Worm (Caenorhabditis elegans) whole organism, late embryonic: ENCODE measurements around the gene F38E1.6.

Experiments
- F13H6.1 ChIP-seq: sonication (generic microtip); optimal IDR thresholded peaks from 2 replicates; lab custom pipeline; 2016; ENCODE audit warnings: missing genetic modification characterization, missing compliant biosample characterization
- ahr-1 ChIP-seq: sonication (generic microtip); optimal IDR thresholded peaks from 2 replicates; lab custom pipeline; 2016; ENCODE audit warnings: missing genetic modification characterization, missing compliant biosample characterization
- ceh-22 ChIP-seq: sonication (generic microtip); optimal IDR thresholded peaks from 2 replicates; lab custom pipeline; 2017; ENCODE audit warnings: missing biosample characterization, missing genetic modification characterization
- ceh-30 ChIP-seq: fragments of 150-350 bp; optimal IDR thresholded peaks from 2 replicates; lab custom pipeline; 2014; ENCODE audit warnings: missing biosample characterization, missing genetic modification characterization
- ceh-45 ChIP-seq: fragments of 200-800 bp; sonication (Bioruptor generic); IDR thresholded peaks from 2 replicates; pipeline ENCODE4 v1.3.6; 2022; ENCODE audit warnings: missing genetic modification reagents, missing genetic modification characterization, missing compliant biosample characterization
- hlh-15 ChIP-seq: sonication (generic microtip); optimal IDR thresholded peaks from 2 replicates; lab custom pipeline; 2016; ENCODE audit warnings: missing genetic modification characterization, missing compliant biosample characterization
- hlh-30 ChIP-seq: sonication (generic microtip); optimal IDR thresholded peaks from 2 replicates; lab custom pipeline; 2017; ENCODE audit warnings: antibody characterized with exemption, missing genetic modification characterization, missing compliant biosample characterization; ENCODE audit not compliant: insufficient read depth
- lin-11 ChIP-seq: fragments of 200-800 bp; sonication (Bioruptor generic); optimal IDR thresholded peaks from 2 replicates; lab custom pipeline; 2018; ENCODE audit warnings: mild to moderate bottlenecking, missing genetic modification characterization, missing compliant biosample characterization
- nhr-11 ChIP-seq: fragments of 150-350 bp; optimal IDR thresholded peaks from 2 replicates; lab custom pipeline; 2014; ENCODE audit warnings: missing biosample characterization, missing genetic modification characterization
- pha-4 ChIP-seq: fragments of 150-350 bp; optimal IDR thresholded peaks from 2 replicates; lab custom pipeline; 2018; ENCODE audit warnings: missing biosample characterization, missing genetic modification reagents, missing genetic modification characterization
- tbx-2 ChIP-seq: sonication (generic microtip); optimal IDR thresholded peaks from 2 replicates; lab custom pipeline; 2016; ENCODE audit warnings: missing genetic modification characterization, missing compliant biosample characterization
- zip-5 ChIP-seq: sonication (generic microtip); optimal IDR thresholded peaks from 2 replicates; lab custom pipeline; 2016; ENCODE audit warnings: missing genetic modification characterization, missing compliant biosample characterization

DNA sequence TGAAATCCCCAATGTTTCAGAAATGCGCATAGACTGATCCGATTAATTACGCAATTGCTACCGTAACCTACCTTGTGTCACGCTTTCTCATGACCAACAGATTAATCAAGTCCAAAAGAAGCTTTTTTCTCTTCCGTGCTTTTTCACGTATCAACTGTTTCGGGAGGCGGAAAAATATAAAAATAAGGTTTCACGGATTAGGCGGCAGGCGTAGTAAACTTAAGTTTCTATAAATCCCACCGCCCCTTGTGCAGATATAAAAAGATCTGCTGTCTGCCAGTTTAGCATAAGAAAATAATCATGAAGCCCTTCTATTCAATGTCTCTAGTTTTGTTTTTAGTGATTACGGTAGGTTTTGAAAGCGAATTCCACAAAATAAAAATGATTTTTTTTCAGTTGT is 27.2 kb downstream of the F38E1.6 start, which contains the start of gene gcy-7:
- TF ChIP-seq ahr-1 (tag; lab: Kevin White, UChicago) (no peak), ceh-30 (tag; lab: Kevin White, UChicago) (no peak), lin-11 (tag; lab: Kevin White, UChicago) (no peak), hlh-15 (tag; lab: Kevin White, UChicago) (no peak), ceh-22 (tag; lab: Kevin White, UChicago) (no peak), pha-4 (tag; lab: Kevin White, UChicago) (no peak), hlh-30 (tag; lab: Kevin White, UChicago) (no peak), F13H6.1 (tag; lab: Kevin White, UChicago) (no peak), zip-5 (tag; lab: Kevin White, UChicago) (no peak), ceh-45 (GFP tag; lab: Robert Waterston, UW) (no peak), nhr-11 (tag; lab: Kevin White, UChicago) (no peak), tbx-2 (tag; lab: Kevin White, UChicago) (no peak)
